Worm (Caenorhabditis elegans): ENCODE measurements around the gene F54C9.9.

DNA sequence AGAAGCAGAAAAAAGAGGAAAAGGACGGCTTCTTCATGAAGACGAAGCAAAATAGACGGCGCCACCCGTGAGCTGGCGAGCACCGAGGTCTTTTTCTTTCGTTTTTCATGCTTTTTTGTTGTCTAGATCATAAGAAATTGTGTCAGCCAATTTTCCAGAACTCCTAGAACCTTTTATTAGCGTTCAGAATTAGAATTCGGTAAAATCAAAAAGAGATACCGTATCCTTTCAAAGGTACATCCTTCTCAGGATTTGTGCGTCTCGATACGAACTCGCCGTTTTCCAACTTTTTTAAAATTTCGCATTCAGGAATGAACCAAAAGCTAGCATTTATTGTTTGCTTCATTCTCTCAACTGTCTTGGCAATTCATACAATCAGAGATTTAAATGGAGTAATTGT, 4.8 kb upstream of the F54C9.9 start, which contains the start of gene F54C9.7:
- TF ChIP-seq lag-1 (GFP tag; IDR thresholded peaks at IDR 0.05) (no peak), ekl-4 (GFP tag; IDR thresholded peaks at IDR 0.05) (no peak), nhr-120 (GFP tag; IDR thresholded peaks at IDR 0.05) (no peak), him-1 (tag; optimal IDR thresholded peaks at IDR 0.05) (no peak), nfya-1 (tag; optimal IDR thresholded peaks at IDR 0.05; ENCODE audit: borderline replicate concordance, insufficient read depth) (no peak), pha-4 (tag; optimal IDR thresholded peaks at IDR 0.05) (no peak), ama-1 (optimal IDR thresholded peaks at IDR 0.05) (no peak), ama-1 (GFP tag; optimal IDR thresholded peaks at IDR 0.05) (no peak), hsf-1 (GFP tag; IDR thresholded peaks at IDR 0.05) (no peak), nhr-80 (tag; optimal IDR thresholded peaks at IDR 0.05) (no peak)
